Fruit fly (Drosophila melanogaster) whole organism: ENCODE measurements around the gene Or19a.
"Not testable (repeated sequence)": the region's sequence is repeated elsewhere in the genome, so short reads cannot be mapped to it uniquely, and the experiment has no call there.

Experiments
- CG8478 ChIP-seq: fragments of >200 bp; optimal IDR thresholded peaks from 2 replicates; lab custom pipeline; 2018; ENCODE audit warnings: inconsistent platforms
- Dll ChIP-seq: fragments of >200 bp; optimal IDR thresholded peaks from 2 replicates; lab custom pipeline; 2017
- pan ChIP-seq: fragments of >200 bp; optimal IDR thresholded peaks from 2 replicates; lab custom pipeline; 2017
- usp ChIP-seq: fragments of >200 bp; optimal IDR thresholded peaks from 2 replicates; lab custom pipeline; 2017; ENCODE audit warnings: missing biosample characterization, missing genetic modification characterization, mixed read lengths

- not testable (repeated sequence) for TF ChIP-seq Dll; usp; pan (lab: Kevin White, UChicago); CG8478 (lab: Kevin White, UChicago)
Measured at dm6 chrX:20143088-20143487, at the start of gene Or19a.
